Fruit fly (Drosophila melanogaster) whole organism, embryonic: ENCODE results near the gene CG33490.
A peak's percentile ranks its signal among the peaks of the same experiment; 100 is the strongest.

Experiments used
- Ada2b ChIP-seq: fragments of 200-800 bp; sonication (Bioruptor generic); IDR thresholded peaks from 2 replicates; pipeline ENCODE4 v1.3.6; 2022; ENCODE audit warnings: missing biosample characterization, missing genetic modification characterization
- Asciz ChIP-seq: fragments of 200-800 bp; sonication (Bioruptor generic); optimal IDR thresholded peaks from 2 replicates; lab custom pipeline; 2017; ENCODE audit warnings: missing biosample characterization, mild to moderate bottlenecking, missing genetic modification characterization, missing genetic modification reagents
- Atf3 ChIP-seq: fragments of 200-800 bp; sonication (Bioruptor generic); optimal IDR thresholded peaks from 3 replicates; lab custom pipeline; 2016; ENCODE audit warnings: missing biosample characterization, missing genetic modification characterization
- Blimp-1 ChIP-seq: fragments of 200-800 bp; sonication (Bioruptor generic); optimal IDR thresholded peaks from 3 replicates; lab custom pipeline; 2018; ENCODE audit warnings: missing biosample characterization, missing genetic modification characterization, mild to moderate bottlenecking, moderate library complexity, missing genetic modification reagents
- CG10462 ChIP-seq: fragments of 200-800 bp; sonication (Bioruptor generic); optimal IDR thresholded peaks from 2 replicates; lab custom pipeline; 2016; ENCODE audit warnings: missing biosample characterization, missing genetic modification characterization
- CG12219 ChIP-seq: fragments of 200-800 bp; sonication (Bioruptor generic); optimal IDR thresholded peaks from 3 replicates; lab custom pipeline; 2018; ENCODE audit warnings: missing biosample characterization, mild to moderate bottlenecking, missing genetic modification characterization
- CG14014 ChIP-seq: fragments of 200-800 bp; sonication (Bioruptor generic); IDR thresholded peaks from 2 replicates; pipeline ENCODE4 v1.3.6; 2022; ENCODE audit warnings: missing biosample characterization, missing genetic modification characterization
- CG14050 ChIP-seq: fragments of 200-800 bp; sonication (Bioruptor generic); IDR thresholded peaks from 3 replicates; pipeline ENCODE4 v1.3.6; 2022; ENCODE audit warnings: missing biosample characterization, missing genetic modification characterization
- CG1602 ChIP-seq: fragments of 200-800 bp; sonication (Bioruptor generic); optimal IDR thresholded peaks from 3 replicates; lab custom pipeline; 2016; ENCODE audit warnings: missing biosample characterization, missing genetic modification characterization
- CG18262 ChIP-seq: fragments of 200-800 bp; optimal IDR thresholded peaks from 3 replicates; lab custom pipeline; 2019; ENCODE audit warnings: missing biosample characterization, mild to moderate bottlenecking, missing genetic modification characterization, moderate library complexity
- CG18476 ChIP-seq: fragments of 200-800 bp; sonication (Bioruptor generic); optimal IDR thresholded peaks from 2 replicates; lab custom pipeline; 2016; ENCODE audit warnings: missing biosample characterization, mild to moderate bottlenecking, missing genetic modification characterization
- CG30020 ChIP-seq: fragments of 200-800 bp; optimal IDR thresholded peaks from 2 replicates; lab custom pipeline; 2019; ENCODE audit warnings: missing biosample characterization, mild to moderate bottlenecking, missing genetic modification characterization, moderate library complexity
- CG33213 ChIP-seq: fragments of 200-800 bp; sonication (Bioruptor generic); optimal IDR thresholded peaks from 3 replicates; lab custom pipeline; 2016; ENCODE audit warnings: missing biosample characterization, missing genetic modification characterization
- CG4282 ChIP-seq: fragments of 200-800 bp; sonication (Bioruptor generic); optimal IDR thresholded peaks from 2 replicates; lab custom pipeline; 2016; ENCODE audit warnings: missing biosample characterization, missing genetic modification characterization
- CG43689 ChIP-seq: fragments of 200-800 bp; sonication (Bioruptor generic); IDR thresholded peaks from 2 replicates; pipeline ENCODE4 v1.3.6; 2022; ENCODE audit warnings: missing biosample characterization, missing genetic modification characterization
- CG4820 ChIP-seq: fragments of 200-800 bp; sonication (Bioruptor generic); optimal IDR thresholded peaks from 3 replicates; lab custom pipeline; 2016; ENCODE audit warnings: missing biosample characterization, missing genetic modification characterization
- CG5953 ChIP-seq: fragments of 200-800 bp; sonication (Bioruptor generic); IDR thresholded peaks from 2 replicates; pipeline ENCODE4 v1.3.6; 2022; ENCODE audit warnings: missing biosample characterization, missing genetic modification characterization
- CG6254 ChIP-seq: fragments of 200-800 bp; sonication (Bioruptor generic); optimal IDR thresholded peaks from 3 replicates; lab custom pipeline; 2017; ENCODE audit warnings: mild to moderate bottlenecking, missing biosample characterization, missing genetic modification reagents, missing genetic modification characterization
- CG6813 ChIP-seq: fragments of 200-800 bp; sonication (Bioruptor generic); optimal IDR thresholded peaks from 2 replicates; lab custom pipeline; 2017; ENCODE audit warnings: missing biosample characterization, missing genetic modification characterization, mild to moderate bottlenecking, moderate library complexity, missing genetic modification reagents
- CG7839 ChIP-seq: fragments of 200-800 bp; sonication (Bioruptor generic); optimal IDR thresholded peaks from 3 replicates; lab custom pipeline; 2018; ENCODE audit warnings: missing biosample characterization, mild to moderate bottlenecking, missing genetic modification characterization, moderate library complexity
- CG7987 ChIP-seq: fragments of 200-800 bp; sonication (Bioruptor generic); optimal IDR thresholded peaks from 2 replicates; lab custom pipeline; 2018; ENCODE audit warnings: missing biosample characterization, mild to moderate bottlenecking, missing genetic modification characterization, moderate library complexity
- CG9727 ChIP-seq: fragments of 200-800 bp; sonication (Bioruptor generic); optimal IDR thresholded peaks from 3 replicates; lab custom pipeline; 2017; ENCODE audit warnings: missing biosample characterization, mild to moderate bottlenecking, missing genetic modification characterization
- Chrac-16 ChIP-seq: fragments of 200-800 bp; sonication (Bioruptor generic); optimal IDR thresholded peaks from 3 replicates; lab custom pipeline; 2016; ENCODE audit warnings: missing biosample characterization, missing genetic modification characterization
- CoRest ChIP-seq: fragments of 200-800 bp; sonication (Bioruptor generic); optimal IDR thresholded peaks from 3 replicates; lab custom pipeline; 2018; ENCODE audit warnings: missing biosample characterization, mild to moderate bottlenecking, missing genetic modification characterization, moderate library complexity
- Deaf1 ChIP-seq: fragments of 200-800 bp; optimal IDR thresholded peaks from 3 replicates; lab custom pipeline; 2019; ENCODE audit warnings: missing biosample characterization, mild to moderate bottlenecking, missing genetic modification characterization, moderate library complexity
- Dip2 ChIP-seq: fragments of 200-800 bp; sonication (Bioruptor generic); IDR thresholded peaks from 2 replicates; pipeline ENCODE4 v1.3.6; 2022; ENCODE audit warnings: missing biosample characterization, missing genetic modification characterization
- Max ChIP-seq: fragments of 200-800 bp; sonication (Bioruptor generic); optimal IDR thresholded peaks from 2 replicates; lab custom pipeline; 2016; ENCODE audit warnings: missing biosample characterization, mild to moderate bottlenecking, missing genetic modification characterization
- Ravus ChIP-seq: fragments of 200-800 bp; sonication (Bioruptor generic); IDR thresholded peaks from 2 replicates; pipeline ENCODE4 v1.3.6; 2022; ENCODE audit warnings: missing biosample characterization, missing genetic modification characterization
- ash1 ChIP-seq: fragments of 200-800 bp; sonication (Bioruptor generic); optimal IDR thresholded peaks from 2 replicates; lab custom pipeline; 2018; ENCODE audit warnings: missing biosample characterization, mild to moderate bottlenecking, missing genetic modification characterization
- croc ChIP-seq: fragments of 200-800 bp; sonication (Bioruptor generic); conservative IDR thresholded peaks from 3 replicates; pipeline ENCODE4 v1.3.6; 2022; ENCODE audit warnings: missing biosample characterization, missing genetic modification characterization
- dmrt11E ChIP-seq: fragments of 200-800 bp; sonication (Bioruptor generic); optimal IDR thresholded peaks from 3 replicates; lab custom pipeline; 2018; ENCODE audit warnings: missing biosample characterization, mild to moderate bottlenecking, missing genetic modification characterization, moderate library complexity
- dmrt99B ChIP-seq: fragments of 200-800 bp; sonication (Bioruptor generic); optimal IDR thresholded peaks from 2 replicates; lab custom pipeline; 2018; ENCODE audit warnings: missing biosample characterization, mild to moderate bottlenecking, missing genetic modification characterization, moderate library complexity
- dpn ChIP-seq, 2 experiments: fragments of 200-800 bp; sonication (Bioruptor generic); optimal IDR thresholded peaks; 3 replicates each; lab custom pipeline; 2016; ENCODE audit warnings: missing biosample characterization in 2 of 2, missing genetic modification characterization in 2 of 2
- esg ChIP-seq: fragments of 200-800 bp; sonication (Bioruptor generic); conservative IDR thresholded peaks from 2 replicates; pipeline ENCODE4 v1.3.6; 2022; ENCODE audit warnings: missing biosample characterization, missing genetic modification characterization
- ewg ChIP-seq: fragments of 200-800 bp; sonication (Bioruptor generic); optimal IDR thresholded peaks from 3 replicates; lab custom pipeline; 2017; ENCODE audit warnings: mild to moderate bottlenecking, missing biosample characterization, missing genetic modification reagents, missing genetic modification characterization
- fd102C ChIP-seq: fragments of 200-800 bp; sonication (Bioruptor generic); optimal IDR thresholded peaks from 2 replicates; lab custom pipeline; 2018; ENCODE audit warnings: missing biosample characterization, mild to moderate bottlenecking, missing genetic modification characterization, moderate library complexity
- gem ChIP-seq: fragments of 200-800 bp; sonication (Bioruptor generic); optimal IDR thresholded peaks from 2 replicates; lab custom pipeline; 2019; ENCODE audit warnings: missing biosample characterization, mild to moderate bottlenecking, missing genetic modification characterization, moderate library complexity
- ken ChIP-seq: fragments of 200-800 bp; sonication (Bioruptor generic); IDR thresholded peaks from 3 replicates; pipeline ENCODE4 v1.3.6; 2022; ENCODE audit warnings: missing biosample characterization, missing genetic modification characterization
- lab ChIP-seq: fragments of 200-800 bp; sonication (Bioruptor generic); optimal IDR thresholded peaks from 3 replicates; lab custom pipeline; 2017; ENCODE audit warnings: missing biosample characterization, missing genetic modification characterization, mild to moderate bottlenecking, moderate library complexity, missing genetic modification reagents
- maf-S ChIP-seq: fragments of 200-800 bp; sonication (Bioruptor generic); optimal IDR thresholded peaks from 2 replicates; lab custom pipeline; 2016; ENCODE audit warnings: missing biosample characterization, missing genetic modification characterization
- nmo ChIP-seq: fragments of 200-800 bp; sonication (Bioruptor generic); optimal IDR thresholded peaks from 2 replicates; lab custom pipeline; 2018; ENCODE audit warnings: missing biosample characterization, mild to moderate bottlenecking, missing genetic modification characterization, moderate library complexity
- p53 ChIP-seq: fragments of 200-800 bp; sonication (Bioruptor generic); optimal IDR thresholded peaks from 2 replicates; lab custom pipeline; 2016; ENCODE audit warnings: missing biosample characterization, missing genetic modification characterization
- peb ChIP-seq: fragments of 200-800 bp; sonication (Bioruptor generic); IDR thresholded peaks from 2 replicates; pipeline ENCODE4 v1.3.6; 2022; ENCODE audit warnings: missing biosample characterization, missing genetic modification characterization
- repo ChIP-seq: fragments of 200-800 bp; sonication (Bioruptor generic); optimal IDR thresholded peaks from 2 replicates; lab custom pipeline; 2016; ENCODE audit warnings: missing biosample characterization, missing genetic modification characterization
- ro ChIP-seq: fragments of 200-800 bp; sonication (Bioruptor generic); IDR thresholded peaks from 2 replicates; pipeline ENCODE4 v1.3.6; 2022; ENCODE audit warnings: missing biosample characterization, missing genetic modification characterization
- run ChIP-seq: fragments of 200-800 bp; sonication (Bioruptor generic); optimal IDR thresholded peaks from 3 replicates; lab custom pipeline; 2018; ENCODE audit warnings: missing biosample characterization, mild to moderate bottlenecking, missing genetic modification characterization
- stwl ChIP-seq: fragments of 200-800 bp; sonication (Bioruptor generic); optimal IDR thresholded peaks from 3 replicates; lab custom pipeline; 2018; ENCODE audit warnings: missing biosample characterization, mild to moderate bottlenecking, missing genetic modification characterization, moderate library complexity
- tap ChIP-seq: fragments of 200-800 bp; optimal IDR thresholded peaks from 3 replicates; lab custom pipeline; 2019; ENCODE audit warnings: missing biosample characterization, mild to moderate bottlenecking, missing genetic modification characterization, moderate library complexity

The CG33490 gene

DNA sequence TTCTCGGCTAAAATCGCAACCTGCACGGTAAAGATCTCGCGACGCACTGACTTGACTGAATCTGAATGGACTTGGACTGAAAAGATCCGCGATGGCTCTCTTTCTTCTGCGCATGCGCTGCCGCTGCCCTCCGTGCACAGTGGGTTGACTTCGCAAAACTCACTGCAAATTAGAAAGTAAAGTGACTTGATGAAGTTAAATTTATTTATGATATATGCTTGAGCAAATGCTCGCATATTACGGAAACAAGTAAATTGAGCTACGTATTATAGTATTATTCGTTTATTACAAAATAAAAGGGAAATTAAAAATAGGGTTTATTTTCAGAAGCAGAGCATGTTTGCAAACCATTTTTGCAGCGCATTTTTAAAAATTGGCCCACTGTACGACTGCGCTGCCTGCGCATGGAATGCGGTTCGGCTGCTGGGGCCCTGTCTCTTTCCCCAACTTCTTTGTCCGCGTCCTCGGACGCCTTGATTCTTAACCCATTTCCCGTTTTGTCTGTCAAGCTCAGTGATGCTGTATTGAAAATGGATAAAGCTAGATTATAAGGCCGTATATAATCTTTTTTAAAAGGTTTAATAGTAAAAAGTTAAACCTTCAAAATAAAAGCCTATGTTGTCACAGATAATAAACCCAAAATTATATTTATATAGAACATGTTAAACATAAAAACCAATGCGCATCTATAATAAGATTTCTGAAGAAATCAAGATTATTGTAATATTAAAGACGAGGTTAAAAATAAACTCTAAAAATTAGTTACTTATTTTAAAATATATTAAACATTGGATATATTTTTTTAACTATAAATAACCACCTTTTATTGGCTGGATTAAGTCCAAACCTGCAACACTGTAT, 13.5 kb upstream of the CG33490 start, which contains the start of gene rt (continued):
- peak in 1 of 2 experiments; percentile 40 for TF ChIP-seq dpn (GFP tag; optimal IDR thresholded peaks at IDR 0.05; lab: Kevin White, UChicago)
- peak; percentile 70 for TF ChIP-seq CoRest (tag; lab: Kevin White, UChicago)
- TF ChIP-seq croc (GFP tag; lab: Robert Waterston, UW) = peak; percentile 62
- TF ChIP-seq gem (tag; lab: Kevin White, UChicago) = peak; percentile 79
- peak; percentile 15 for TF ChIP-seq Blimp-1
- TF ChIP-seq Atf3 (GFP tag; lab: Kevin White, UChicago) = peak; percentile 2
- peak; percentile 44; the same call in 1 of the 3 replicates for TF ChIP-seq ken
- peak; percentile 24 for TF ChIP-seq Asciz (GFP tag; lab: Kevin White, UChicago)
- TF ChIP-seq CG6254 (GFP tag; lab: Kevin White, UChicago) = peak; percentile 22
- no peak for TF ChIP-seq Dip2 (GFP tag; lab: Robert Waterston, UW)
- TF ChIP-seq Ada2b (GFP tag; lab: Robert Waterston, UW) = 0 out of 2 replicates have a peak, but pooled peaks have one; percentile 32
- peak; percentile 46 for TF ChIP-seq CG12219 (GFP tag; lab: Kevin White, UChicago)
- TF ChIP-seq nmo (GFP tag; lab: Kevin White, UChicago) = peak; percentile 69
- TF ChIP-seq CG5953 (GFP tag; lab: Robert Waterston, UW) = peak; percentile 37; the same call in 1 of the 2 replicates
- TF ChIP-seq lab = peak; percentile 15
- peak; percentile 61 for TF ChIP-seq esg (GFP tag; lab: Robert Waterston, UW)
- TF ChIP-seq ro = no peak
- no peak for TF ChIP-seq run
- TF ChIP-seq CG14014 (GFP tag; lab: Robert Waterston, UW) = 0 out of 2 replicates have a peak, but pooled peaks have one; percentile 7
- no peak for TF ChIP-seq fd102C (GFP tag; lab: Kevin White, UChicago)
- no peak for TF ChIP-seq p53 (GFP tag; lab: Kevin White, UChicago)
- TF ChIP-seq CG9727 = peak; percentile 64
- peak; percentile 65 for TF ChIP-seq CG7839 (tag; lab: Kevin White, UChicago)
- no peak for TF ChIP-seq CG14050 (GFP tag; lab: Robert Waterston, UW)
- peak; percentile 53 for TF ChIP-seq dmrt99B (tag; lab: Kevin White, UChicago)
- peak; percentile 39 for TF ChIP-seq CG30020 (tag; lab: Kevin White, UChicago)
- peak; percentile 48 for TF ChIP-seq CG4820
- peak; percentile 38 for TF ChIP-seq CG1602 (GFP tag; lab: Kevin White, UChicago)
- no peak for TF ChIP-seq CG7987
- no peak for TF ChIP-seq CG4282 (GFP tag; lab: Kevin White, UChicago)
- TF ChIP-seq CG18476 (GFP tag; lab: Kevin White, UChicago) = peak; percentile 36
- TF ChIP-seq Deaf1 (tag; lab: Kevin White, UChicago) = peak; percentile 6
- peak; percentile 29 for TF ChIP-seq CG6813 (GFP tag; lab: Kevin White, UChicago)
- TF ChIP-seq ash1 (GFP tag; lab: Kevin White, UChicago) = no peak
- TF ChIP-seq CG33213 (GFP tag; lab: Kevin White, UChicago) = peak; percentile 4
- peak; percentile 27 for TF ChIP-seq tap
- TF ChIP-seq dmrt11E (tag; lab: Kevin White, UChicago) = peak; percentile 83
- TF ChIP-seq ewg (GFP tag; lab: Kevin White, UChicago) = peak; percentile 72
- TF ChIP-seq Chrac-16 (GFP tag; lab: Kevin White, UChicago) = peak; percentile 41
- peak; percentile 80 for TF ChIP-seq CG18262
- no peak for TF ChIP-seq maf-S (GFP tag; lab: Kevin White, UChicago)
- TF ChIP-seq CG10462 = no peak
- no peak for TF ChIP-seq Ravus (GFP tag; lab: Robert Waterston, UW)
- TF ChIP-seq repo (GFP tag; lab: Kevin White, UChicago) = no peak
- TF ChIP-seq Max = peak; percentile 29
- no peak for TF ChIP-seq CG43689 (GFP tag; lab: Robert Waterston, UW)
- TF ChIP-seq stwl (tag; lab: Kevin White, UChicago) = peak; percentile 31
- peak; percentile 45; the same call in 1 of the 2 replicates for TF ChIP-seq peb
